Fruit fly (Drosophila melanogaster) whole organism, embryonic: Measurements from ENCODE around the gene CG17744.
A peak's percentile ranks its signal among the peaks of the same experiment; 100 is the strongest.

ENCODE experiments used
- B-H1 ChIP-seq: fragments of 200-800 bp; sonication (Bioruptor generic); IDR thresholded peaks from 3 replicates; pipeline ENCODE4 v1.3.6; 2022; ENCODE audit warnings: missing biosample characterization, missing genetic modification characterization
- C15 ChIP-seq: fragments of 200-800 bp; sonication (Bioruptor generic); IDR thresholded peaks from 3 replicates; pipeline ENCODE4 v1.3.6; 2022; ENCODE audit warnings: missing biosample characterization, missing genetic modification characterization
- CG11695 ChIP-seq: fragments of 200-800 bp; sonication (Bioruptor generic); IDR thresholded peaks from 3 replicates; pipeline ENCODE4 v1.3.6; 2022; ENCODE audit warnings: missing biosample characterization, missing genetic modification characterization
- CG12391 ChIP-seq: fragments of 200-800 bp; sonication (Bioruptor generic); optimal IDR thresholded peaks from 3 replicates; lab custom pipeline; 2018; ENCODE audit warnings: missing biosample characterization, mild to moderate bottlenecking, missing genetic modification characterization, moderate library complexity
- CG13287 ChIP-seq: fragments of 200-800 bp; sonication (Bioruptor generic); IDR thresholded peaks from 2 replicates; pipeline ENCODE4 v1.3.6; 2022; ENCODE audit warnings: missing biosample characterization, missing genetic modification characterization; ENCODE audit not compliant: partially characterized antibody
- CG15011 ChIP-seq: fragments of 200-800 bp; sonication (Bioruptor generic); optimal IDR thresholded peaks from 3 replicates; lab custom pipeline; 2018; ENCODE audit warnings: missing biosample characterization, mild to moderate bottlenecking, missing genetic modification characterization
- CG15696 ChIP-seq: fragments of 200-800 bp; sonication (Bioruptor generic); optimal IDR thresholded peaks from 2 replicates; lab custom pipeline; 2019; ENCODE audit warnings: missing biosample characterization, mild to moderate bottlenecking, missing genetic modification characterization, moderate library complexity
- CG16813 ChIP-seq: fragments of 200-800 bp; sonication (Bioruptor generic); IDR thresholded peaks from 3 replicates; pipeline ENCODE4 v1.3.6; 2022; ENCODE audit warnings: missing biosample characterization, missing genetic modification characterization; ENCODE audit not compliant: partially characterized antibody
- CG17568 ChIP-seq: fragments of 200-800 bp; sonication (Bioruptor generic); optimal IDR thresholded peaks from 2 replicates; lab custom pipeline; 2018; ENCODE audit warnings: missing biosample characterization, mild to moderate bottlenecking, missing genetic modification characterization, moderate library complexity
- CG17912 ChIP-seq: fragments of 200-800 bp; sonication (Bioruptor generic); optimal IDR thresholded peaks from 2 replicates; lab custom pipeline; 2018; ENCODE audit warnings: missing biosample characterization, mild to moderate bottlenecking, missing genetic modification characterization
- CG18262 ChIP-seq: fragments of 200-800 bp; optimal IDR thresholded peaks from 3 replicates; lab custom pipeline; 2019; ENCODE audit warnings: missing biosample characterization, mild to moderate bottlenecking, missing genetic modification characterization, moderate library complexity
- CG31441 ChIP-seq: fragments of 200-800 bp; sonication (Bioruptor generic); IDR thresholded peaks from 2 replicates; pipeline ENCODE4 v1.3.6; 2022; ENCODE audit warnings: missing biosample characterization, missing genetic modification characterization
- CG32767 ChIP-seq: fragments of 200-800 bp; sonication (Bioruptor generic); IDR thresholded peaks from 2 replicates; pipeline ENCODE4 v1.3.6; 2022; ENCODE audit warnings: missing biosample characterization, missing genetic modification characterization
- CG32772 ChIP-seq: fragments of 200-800 bp; sonication (Bioruptor generic); IDR thresholded peaks from 2 replicates; pipeline ENCODE4 v1.3.6; 2022; ENCODE audit warnings: missing biosample characterization, missing genetic modification characterization
- CG3838 ChIP-seq: fragments of 200-800 bp; sonication (Bioruptor generic); optimal IDR thresholded peaks from 3 replicates; lab custom pipeline; 2016; ENCODE audit warnings: missing biosample characterization, missing genetic modification characterization
- CG4404 ChIP-seq: fragments of 200-800 bp; sonication (Bioruptor generic); IDR thresholded peaks from 2 replicates; pipeline ENCODE4 v1.3.6; 2022; ENCODE audit warnings: missing biosample characterization, missing genetic modification characterization
- CG6254 ChIP-seq: fragments of 200-800 bp; sonication (Bioruptor generic); optimal IDR thresholded peaks from 3 replicates; lab custom pipeline; 2017; ENCODE audit warnings: mild to moderate bottlenecking, missing biosample characterization, missing genetic modification reagents, missing genetic modification characterization
- CG6854 ChIP-seq: fragments of 200-800 bp; sonication (Bioruptor generic); optimal IDR thresholded peaks from 3 replicates; lab custom pipeline; 2017; ENCODE audit warnings: missing biosample characterization, mild to moderate bottlenecking, missing genetic modification characterization
- CG8290 ChIP-seq, 3 experiments: fragments of 200-800 bp; sonication (Bioruptor generic); optimal IDR thresholded peaks; 2 replicates each; lab custom pipeline; 2016 to 2019; ENCODE audit warnings: missing biosample characterization in 3 of 3, missing genetic modification characterization in 3 of 3, mild to moderate bottlenecking in 2 of 3, moderate library complexity in 1 of 3
- CG8359 ChIP-seq: fragments of 200-800 bp; sonication (Bioruptor generic); optimal IDR thresholded peaks from 2 replicates; lab custom pipeline; 2017; ENCODE audit warnings: missing biosample characterization, mild to moderate bottlenecking, missing genetic modification characterization, borderline replicate concordance
- CHES-1-like ChIP-seq: fragments of 200-800 bp; sonication (Bioruptor generic); optimal IDR thresholded peaks from 2 replicates; lab custom pipeline; 2016; ENCODE audit warnings: missing biosample characterization, missing genetic modification characterization
- D19A ChIP-seq: fragments of 200-800 bp; optimal IDR thresholded peaks from 3 replicates; lab custom pipeline; 2019; ENCODE audit warnings: missing biosample characterization, mild to moderate bottlenecking, missing genetic modification characterization, moderate library complexity
- Dad ChIP-seq: fragments of 200-800 bp; sonication (Bioruptor generic); optimal IDR thresholded peaks from 3 replicates; lab custom pipeline; 2016; ENCODE audit warnings: missing biosample characterization, missing genetic modification characterization
- Dbx ChIP-seq: fragments of 200-800 bp; sonication (Bioruptor generic); IDR thresholded peaks from 3 replicates; pipeline ENCODE4 v1.3.6; 2022; ENCODE audit warnings: missing biosample characterization, missing genetic modification characterization
- Deaf1 ChIP-seq: fragments of 200-800 bp; optimal IDR thresholded peaks from 3 replicates; lab custom pipeline; 2019; ENCODE audit warnings: missing biosample characterization, mild to moderate bottlenecking, missing genetic modification characterization, moderate library complexity
- Dp ChIP-seq: fragments of 200-800 bp; sonication (Bioruptor generic); optimal IDR thresholded peaks from 2 replicates; lab custom pipeline; 2018; ENCODE audit warnings: missing biosample characterization, mild to moderate bottlenecking, missing genetic modification characterization, moderate library complexity
- Ets65A ChIP-seq: fragments of 200-800 bp; sonication (Bioruptor generic); peaks from one replicate; lab custom pipeline; 2016; ENCODE audit warnings: missing biosample characterization, missing genetic modification characterization
- HLH4C ChIP-seq: fragments of 200-800 bp; sonication (Bioruptor generic); IDR thresholded peaks from 3 replicates; pipeline ENCODE4 v1.3.6; 2022; ENCODE audit warnings: missing biosample characterization, missing genetic modification characterization; ENCODE audit not compliant: partially characterized antibody
- HLHmδ ChIP-seq: fragments of 200-800 bp; sonication (Bioruptor generic); optimal IDR thresholded peaks from 2 replicates; lab custom pipeline; 2018; ENCODE audit warnings: missing biosample characterization, mild to moderate bottlenecking, missing genetic modification characterization, moderate library complexity
- Hand ChIP-seq: fragments of 200-800 bp; sonication (Bioruptor generic); optimal IDR thresholded peaks from 2 replicates; lab custom pipeline; 2017; ENCODE audit warnings: mild to moderate bottlenecking, missing biosample characterization, missing genetic modification reagents, missing genetic modification characterization
- Hr39 ChIP-seq: fragments of >200 bp; optimal IDR thresholded peaks from 2 replicates; lab custom pipeline; 2017
- Lhr ChIP-seq: fragments of 200-800 bp; sonication (Bioruptor generic); optimal IDR thresholded peaks from 3 replicates; lab custom pipeline; 2017; ENCODE audit warnings: mild to moderate bottlenecking, missing biosample characterization, missing genetic modification reagents, missing genetic modification characterization
- Neu2 ChIP-seq: fragments of 200-800 bp; sonication (Bioruptor generic); optimal IDR thresholded peaks from 3 replicates; lab custom pipeline; 2016; ENCODE audit warnings: missing biosample characterization, missing genetic modification characterization, borderline replicate concordance
- NfI ChIP-seq: fragments of 200-800 bp; sonication (Bioruptor generic); optimal IDR thresholded peaks from 3 replicates; lab custom pipeline; 2018; ENCODE audit warnings: missing biosample characterization, mild to moderate bottlenecking, missing genetic modification characterization, moderate library complexity
- PHDP ChIP-seq: fragments of 200-800 bp; sonication (Bioruptor generic); optimal IDR thresholded peaks from 3 replicates; lab custom pipeline; 2018; ENCODE audit warnings: missing biosample characterization, mild to moderate bottlenecking, missing genetic modification characterization, moderate library complexity
- Sox100B ChIP-seq: fragments of 200-800 bp; sonication (Bioruptor generic); optimal IDR thresholded peaks from 3 replicates; lab custom pipeline; 2018; ENCODE audit warnings: missing biosample characterization, mild to moderate bottlenecking, missing genetic modification characterization
- Vsx1 ChIP-seq: fragments of 200-800 bp; sonication (Bioruptor generic); optimal IDR thresholded peaks from 2 replicates; lab custom pipeline; 2017; ENCODE audit warnings: missing biosample characterization, mild to moderate bottlenecking, missing genetic modification characterization, missing genetic modification reagents
- Xrp1 ChIP-seq: fragments of 200-800 bp; sonication (Bioruptor generic); IDR thresholded peaks from 2 replicates; pipeline ENCODE4 v1.3.6; 2022; ENCODE audit warnings: missing biosample characterization, missing genetic modification characterization
- bowl ChIP-seq: fragments of 200-800 bp; sonication (Bioruptor generic); IDR thresholded peaks from 2 replicates; pipeline ENCODE4 v1.3.6; 2022; ENCODE audit warnings: missing biosample characterization, missing genetic modification characterization
- da ChIP-seq: fragments of 200-800 bp; sonication (Bioruptor generic); optimal IDR thresholded peaks from 2 replicates; lab custom pipeline; 2016; ENCODE audit warnings: missing biosample characterization, missing genetic modification characterization
- gem ChIP-seq: fragments of 200-800 bp; sonication (Bioruptor generic); optimal IDR thresholded peaks from 2 replicates; lab custom pipeline; 2019; ENCODE audit warnings: missing biosample characterization, mild to moderate bottlenecking, missing genetic modification characterization, moderate library complexity
- gfzf ChIP-seq: fragments of 200-800 bp; sonication (Bioruptor generic); optimal IDR thresholded peaks from 2 replicates; lab custom pipeline; 2016; ENCODE audit warnings: missing biosample characterization, mild to moderate bottlenecking, missing genetic modification characterization, moderate library complexity
- mirr ChIP-seq: fragments of 200-800 bp; sonication (Bioruptor generic); optimal IDR thresholded peaks from 3 replicates; lab custom pipeline; 2018; ENCODE audit warnings: missing biosample characterization, mild to moderate bottlenecking, missing genetic modification characterization
- mld ChIP-seq: fragments of 200-800 bp; sonication (Bioruptor generic); IDR thresholded peaks from 3 replicates; pipeline ENCODE4 v1.3.6; 2022; ENCODE audit warnings: missing biosample characterization, missing genetic modification characterization; ENCODE audit not compliant: partially characterized antibody
- pnt ChIP-seq: fragments of 200-800 bp; sonication (Bioruptor generic); optimal IDR thresholded peaks from 3 replicates; lab custom pipeline; 2016; ENCODE audit warnings: missing biosample characterization, missing genetic modification characterization
- pzg ChIP-seq: fragments of 200-800 bp; sonication (Bioruptor generic); optimal IDR thresholded peaks from 3 replicates; lab custom pipeline; 2018; ENCODE audit warnings: missing biosample characterization, mild to moderate bottlenecking, missing genetic modification characterization, moderate library complexity
- sob ChIP-seq: fragments of 200-800 bp; sonication (Bioruptor generic); IDR thresholded peaks from 2 replicates; pipeline ENCODE4 v1.3.6; 2022; ENCODE audit warnings: missing biosample characterization, missing genetic modification characterization
- stwl ChIP-seq: fragments of 200-800 bp; sonication (Bioruptor generic); optimal IDR thresholded peaks from 3 replicates; lab custom pipeline; 2018; ENCODE audit warnings: missing biosample characterization, mild to moderate bottlenecking, missing genetic modification characterization, moderate library complexity
- toy ChIP-seq: fragments of 200-800 bp; sonication (Bioruptor generic); IDR thresholded peaks from 2 replicates; pipeline ENCODE4 v1.3.6; 2022; ENCODE audit warnings: missing biosample characterization, missing genetic modification characterization
- wdn ChIP-seq: fragments of 200-800 bp; sonication (Bioruptor generic); IDR thresholded peaks from 2 replicates; pipeline ENCODE4 v1.3.6; 2022; ENCODE audit warnings: missing biosample characterization, missing genetic modification characterization

CG17744 gene

dm6 chr3L:6981823-6982222, 44.8 kb downstream of the CG17744 start (continued):
- TF ChIP-seq sob, result no peak
- TF ChIP-seq CG32767 (GFP tag; lab: Robert Waterston, UW), result no peak
- no peak for TF ChIP-seq CG17568
- TF ChIP-seq Sox100B, result peak; percentile 21
- no peak for TF ChIP-seq Vsx1
- peak; percentile 43 for TF ChIP-seq D19A (tag; lab: Kevin White, UChicago)
- TF ChIP-seq CG6854 (GFP tag; lab: Kevin White, UChicago), result no peak
- no peak for TF ChIP-seq CG13287 (GFP tag; lab: Robert Waterston, UW)
- TF ChIP-seq NfI (GFP tag; lab: Kevin White, UChicago), result no peak
- peak; percentile 61 for TF ChIP-seq Xrp1 (GFP tag; lab: Robert Waterston, UW)
- TF ChIP-seq Dbx, result no peak
- TF ChIP-seq Ets65A (GFP tag; lab: Kevin White, UChicago), result peak; percentile 16
- no peak for TF ChIP-seq CG3838 (GFP tag; lab: Kevin White, UChicago)
- no peak for TF ChIP-seq pzg (GFP tag; lab: Kevin White, UChicago)
- no peak for TF ChIP-seq gfzf (GFP tag; lab: Kevin White, UChicago)
- no peak for TF ChIP-seq Hand
- peak; percentile 7 for TF ChIP-seq CG15011
- TF ChIP-seq Lhr (GFP tag; lab: Kevin White, UChicago), result peak; percentile 30
- TF ChIP-seq CG18262, result peak; percentile 79
- 0 out of 3 replicates have a peak, but pooled peaks have one; percentile 36 for TF ChIP-seq CG11695 (GFP tag; lab: Robert Waterston, UW)
- TF ChIP-seq mld (GFP tag; lab: Robert Waterston, UW), result no peak
- TF ChIP-seq HLHmδ (GFP tag; lab: Kevin White, UChicago), result no peak
- no peak for TF ChIP-seq Hr39
- no peak for TF ChIP-seq stwl (tag; lab: Kevin White, UChicago)
- TF ChIP-seq CG12391 (tag; lab: Kevin White, UChicago), result peak; percentile 72
- TF ChIP-seq HLH4C, result no peak
- TF ChIP-seq CG31441 (GFP tag; lab: Robert Waterston, UW), result peak; percentile 44
- TF ChIP-seq CG4404 (GFP tag; lab: Robert Waterston, UW), result peak; percentile 79
- no peak for TF ChIP-seq CG16813 (GFP tag; lab: Robert Waterston, UW)
- peak; percentile 74 for TF ChIP-seq gem (tag; lab: Kevin White, UChicago)
- TF ChIP-seq CG8359 (GFP tag; lab: Kevin White, UChicago), result no peak
- peak; percentile 13 for TF ChIP-seq pnt (GFP tag; lab: Kevin White, UChicago)
- TF ChIP-seq bowl, result no peak
- no peak for TF ChIP-seq Dad (GFP tag; lab: Kevin White, UChicago)
- TF ChIP-seq Deaf1 (tag; lab: Kevin White, UChicago), result no peak
- no peak for TF ChIP-seq C15 (GFP tag; lab: Robert Waterston, UW)
- TF ChIP-seq CG17912 (GFP tag; lab: Kevin White, UChicago), result no peak
- no peak for TF ChIP-seq CG6254 (GFP tag; lab: Kevin White, UChicago)
- peak; percentile 37 for TF ChIP-seq PHDP (tag; lab: Kevin White, UChicago)
- TF ChIP-seq Dp, result no peak
- TF ChIP-seq mirr (GFP tag; lab: Kevin White, UChicago), result no peak
- no peak for TF ChIP-seq CHES-1-like (GFP tag; lab: Kevin White, UChicago)
- no peak for TF ChIP-seq wdn (GFP tag; lab: Robert Waterston, UW)
- no peak for TF ChIP-seq CG32772 (GFP tag; lab: Robert Waterston, UW)
- TF ChIP-seq CG15696 (tag; lab: Kevin White, UChicago), result peak; percentile 85
- TF ChIP-seq toy (GFP tag; lab: Robert Waterston, UW), result no peak
- TF ChIP-seq B-H1, result no peak
- no peak for TF ChIP-seq da (GFP tag; lab: Kevin White, UChicago)
- no peak for TF ChIP-seq Neu2
- TF ChIP-seq CG8290 (GFP tag; optimal IDR thresholded peaks at IDR 0.05; lab: Kevin White, UChicago), result peak; percentile 13
- peak in 1 of 2 experiments; percentile 18 for TF ChIP-seq CG8290 (tag; optimal IDR thresholded peaks at IDR 0.05; lab: Kevin White, UChicago)
